Worm (Caenorhabditis elegans) whole organism, midembryonic: Measurements from ENCODE around the gene fbxc-44.

Experiments used
- T22C8.4 ChIP-seq: fragments of 200-800 bp; sonication (Bioruptor generic); IDR thresholded peaks from 2 replicates; pipeline ENCODE4 v1.3.6; 2022; ENCODE audit warnings: missing genetic modification characterization, missing compliant biosample characterization
- cog-1 ChIP-seq: sonication (generic microtip); optimal IDR thresholded peaks from 2 replicates; lab custom pipeline; 2016; ENCODE audit warnings: missing genetic modification characterization, missing compliant biosample characterization
- flt-1 ChIP-seq: fragments of 200-800 bp; sonication (Bioruptor generic); IDR thresholded peaks from 2 replicates; pipeline ENCODE4 v1.3.6; 2022; ENCODE audit warnings: missing genetic modification characterization, missing compliant biosample characterization
- klf-2 ChIP-seq: fragments of 200-800 bp; sonication (Bioruptor generic); conservative IDR thresholded peaks from 2 replicates; pipeline ENCODE4 v1.3.6; 2022; ENCODE audit warnings: missing genetic modification reagents, missing genetic modification characterization, missing compliant biosample characterization
- med-1 ChIP-seq: sonication (generic microtip); optimal IDR thresholded peaks from 2 replicates; lab custom pipeline; 2017; ENCODE audit warnings: missing genetic modification characterization, mild to moderate bottlenecking, missing compliant biosample characterization, antibody characterized with exemption, missing genetic modification reagents; ENCODE audit not compliant: insufficient read depth
- ref-1 ChIP-seq: fragments of 200-800 bp; sonication (Bioruptor generic); conservative IDR thresholded peaks from 2 replicates; pipeline ENCODE4 v1.3.6; 2022; ENCODE audit warnings: missing genetic modification reagents, missing genetic modification characterization, missing compliant biosample characterization
- tab-1 ChIP-seq: fragments of 200-800 bp; sonication (Bioruptor generic); IDR thresholded peaks from 2 replicates; pipeline ENCODE4 v1.3.6; 2022; ENCODE audit warnings: missing genetic modification characterization, missing compliant biosample characterization
- ztf-23 ChIP-seq: fragments of 200-800 bp; sonication (Bioruptor generic); IDR thresholded peaks from 2 replicates; pipeline ENCODE4 v1.3.6; 2022; ENCODE audit warnings: missing genetic modification reagents, missing genetic modification characterization, missing compliant biosample characterization
- ztf-29 ChIP-seq: fragments of 200-800 bp; sonication (Bioruptor generic); IDR thresholded peaks from 2 replicates; pipeline ENCODE4 v1.3.6; 2022; ENCODE audit warnings: missing genetic modification reagents, missing genetic modification characterization, missing compliant biosample characterization

fbxc-44 gene

ce11 chrII:4256541-4257001 lies 19.0 kb upstream of the fbxc-44 start, which contains the start of gene C16A11.7:
TSS of gene C16A11.7 (minus strand) at chrII:4256951.
- TF ChIP-seq ztf-23, result no peak
- TF ChIP-seq klf-2 (GFP tag; lab: Robert Waterston, UW), result no peak
- TF ChIP-seq tab-1 (GFP tag; lab: Robert Waterston, UW), result no peak
- TF ChIP-seq flt-1 (GFP tag; lab: Robert Waterston, UW), result no peak
- TF ChIP-seq ref-1 (GFP tag; lab: Robert Waterston, UW), result no peak
- TF ChIP-seq T22C8.4 (GFP tag; lab: Robert Waterston, UW), result peak; percentile 89

ce11 chrII:4246897-4247296 lies 9.3 kb upstream of the fbxc-44 start, which contains the start of gene gpa-11:
TSS of gene gpa-11 (plus strand) at chrII:4247197.
- TF ChIP-seq flt-1 (GFP tag; lab: Robert Waterston, UW), result no peak
- no peak for TF ChIP-seq med-1 (GFP tag; lab: Kevin White, UChicago)
- TF ChIP-seq klf-2 (GFP tag; lab: Robert Waterston, UW), result no peak
- no peak for TF ChIP-seq T22C8.4 (GFP tag; lab: Robert Waterston, UW)
- no peak for TF ChIP-seq ztf-29 (GFP tag; lab: Robert Waterston, UW)
- no peak for TF ChIP-seq tab-1 (GFP tag; lab: Robert Waterston, UW)
- no peak for TF ChIP-seq cog-1 (tag; lab: Kevin White, UChicago)
- no peak for TF ChIP-seq ref-1 (GFP tag; lab: Robert Waterston, UW)
- TF ChIP-seq ztf-23, result no peak

- TF ChIP-seq ref-1 (GFP tag; lab: Robert Waterston, UW), result no peak
- no peak for TF ChIP-seq T22C8.4 (GFP tag; lab: Robert Waterston, UW)
- TF ChIP-seq cog-1 (tag; lab: Kevin White, UChicago), result no peak
- TF ChIP-seq med-1 (GFP tag; lab: Kevin White, UChicago), result no peak
- TF ChIP-seq ztf-29 (GFP tag; lab: Robert Waterston, UW), result no peak
- TF ChIP-seq klf-2 (GFP tag; lab: Robert Waterston, UW), result no peak
- no peak for TF ChIP-seq flt-1 (GFP tag; lab: Robert Waterston, UW)
- no peak for TF ChIP-seq tab-1 (GFP tag; lab: Robert Waterston, UW)
- TF ChIP-seq ztf-23, result no peak
Measured at ce11 chrII:4244959-4245358, 7.4 kb upstream of the fbxc-44 start.

- TF ChIP-seq cog-1 (tag; lab: Kevin White, UChicago) (no peak), med-1 (GFP tag; lab: Kevin White, UChicago) (no peak), ztf-23 (no peak), klf-2 (GFP tag; lab: Robert Waterston, UW) (no peak), T22C8.4 (GFP tag; lab: Robert Waterston, UW) (no peak), flt-1 (GFP tag; lab: Robert Waterston, UW) (no peak), ztf-29 (GFP tag; lab: Robert Waterston, UW) (no peak), ref-1 (GFP tag; lab: Robert Waterston, UW) (no peak), tab-1 (GFP tag; lab: Robert Waterston, UW) (no peak)
Measured at ce11 chrII:4238963-4239362, 1.4 kb upstream of the fbxc-44 start.

- no peak for TF ChIP-seq tab-1 (GFP tag; lab: Robert Waterston, UW)
- no peak for TF ChIP-seq ztf-29 (GFP tag; lab: Robert Waterston, UW)
- TF ChIP-seq klf-2 (GFP tag; lab: Robert Waterston, UW), result no peak
- TF ChIP-seq med-1 (GFP tag; lab: Kevin White, UChicago), result no peak
- TF ChIP-seq cog-1 (tag; lab: Kevin White, UChicago), result no peak
- TF ChIP-seq ztf-23, result no peak
- no peak for TF ChIP-seq T22C8.4 (GFP tag; lab: Robert Waterston, UW)
- TF ChIP-seq ref-1 (GFP tag; lab: Robert Waterston, UW), result no peak
- TF ChIP-seq flt-1 (GFP tag; lab: Robert Waterston, UW), result no peak
Measured at ce11 chrII:4235959-4236358, 1.6 kb downstream of the fbxc-44 start, which contains the start of gene fbxc-43. TSS of gene fbxc-43 (minus strand) at chrII:4235996.

- TF ChIP-seq ref-1 (GFP tag; lab: Robert Waterston, UW) (no peak), klf-2 (GFP tag; lab: Robert Waterston, UW) (no peak), ztf-29 (GFP tag; lab: Robert Waterston, UW) (no peak), cog-1 (tag; lab: Kevin White, UChicago) (no peak), med-1 (GFP tag; lab: Kevin White, UChicago) (no peak), tab-1 (GFP tag; lab: Robert Waterston, UW) (no peak), ztf-23 (no peak), T22C8.4 (GFP tag; lab: Robert Waterston, UW) (no peak), flt-1 (GFP tag; lab: Robert Waterston, UW) (no peak)
Measured at ce11 chrII:4230816-4231435, 6.6 kb downstream of the fbxc-44 start, which contains the start of gene C16A11.10. TSS of gene C16A11.10 (plus strand) at chrII:4231385.

- TF ChIP-seq klf-2 (GFP tag; lab: Robert Waterston, UW) (no peak), ztf-23 (no peak), med-1 (GFP tag; lab: Kevin White, UChicago) (no peak), ztf-29 (GFP tag; lab: Robert Waterston, UW) (no peak), cog-1 (tag; lab: Kevin White, UChicago) (no peak), flt-1 (GFP tag; lab: Robert Waterston, UW) (no peak), T22C8.4 (GFP tag; lab: Robert Waterston, UW) (no peak), tab-1 (GFP tag; lab: Robert Waterston, UW) (no peak), ref-1 (GFP tag; lab: Robert Waterston, UW) (no peak)
Measured at ce11 chrII:4229106-4229708, 8.3 kb downstream of the fbxc-44 start, which contains the start of gene C16A11.3. TSS of gene C16A11.3 (plus strand) at chrII:4229545.

- TF ChIP-seq med-1 (GFP tag; lab: Kevin White, UChicago), result no peak
- no peak for TF ChIP-seq ref-1 (GFP tag; lab: Robert Waterston, UW)
- no peak for TF ChIP-seq flt-1 (GFP tag; lab: Robert Waterston, UW)
- no peak for TF ChIP-seq cog-1 (tag; lab: Kevin White, UChicago)
- no peak for TF ChIP-seq tab-1 (GFP tag; lab: Robert Waterston, UW)
- TF ChIP-seq ztf-23, result no peak
- no peak for TF ChIP-seq klf-2 (GFP tag; lab: Robert Waterston, UW)
- no peak for TF ChIP-seq T22C8.4 (GFP tag; lab: Robert Waterston, UW)
- no peak for TF ChIP-seq ztf-29 (GFP tag; lab: Robert Waterston, UW)
Measured at ce11 chrII:4228112-4228770, 9.3 kb downstream of the fbxc-44 start.
